Fruit fly (Drosophila melanogaster): ENCODE results near the gene CG9168.

CG9168 gene

DNA sequence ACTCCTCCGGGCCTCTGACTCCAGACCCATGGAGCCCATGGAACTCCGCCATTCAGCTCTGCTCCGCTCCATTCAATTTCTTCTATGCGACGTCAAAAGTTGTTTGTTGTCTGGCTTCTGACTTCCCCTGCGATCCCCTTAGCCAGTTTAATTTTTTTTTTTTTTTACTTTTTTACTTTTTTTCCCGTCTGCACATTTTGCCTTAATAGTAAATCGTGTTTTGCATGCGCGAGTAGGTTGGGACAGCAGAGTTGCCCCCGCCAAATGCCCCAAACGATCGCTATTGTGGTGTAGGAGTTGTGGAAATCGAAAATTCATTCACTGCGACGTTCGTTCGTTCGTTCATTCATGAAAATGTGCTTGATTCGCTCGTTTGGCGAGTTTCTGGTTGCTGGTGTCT is 30.1 kb downstream of the CG9168 start:
- 0 out of 4 replicates have a peak, but pooled peaks have one; percentile 64 for TF ChIP-seq chinmo (GFP tag; IDR thresholded peaks at IDR 0.05; ENCODE audit: partially characterized antibody)
- peak; percentile 39; the same call in 1 of the 2 replicates for TF ChIP-seq vvl (GFP tag; IDR thresholded peaks at IDR 0.05)
- TF ChIP-seq sens (GFP tag), result peak; percentile 53
- 0 out of 3 replicates have a peak, but pooled peaks have one; percentile 46 for TF ChIP-seq sr (GFP tag; IDR thresholded peaks at IDR 0.05)
- TF ChIP-seq CG10543 (GFP tag; optimal IDR thresholded peaks at IDR 0.05), result no peak
- no peak for TF ChIP-seq oc (tag; optimal IDR thresholded peaks at IDR 0.05)
- peak; percentile 19 for TF ChIP-seq kni (GFP tag; optimal IDR thresholded peaks at IDR 0.05)
- TF ChIP-seq bsh (GFP tag; optimal IDR thresholded peaks at IDR 0.05), result peak in 1 of 2 experiments; percentile 54

DNA sequence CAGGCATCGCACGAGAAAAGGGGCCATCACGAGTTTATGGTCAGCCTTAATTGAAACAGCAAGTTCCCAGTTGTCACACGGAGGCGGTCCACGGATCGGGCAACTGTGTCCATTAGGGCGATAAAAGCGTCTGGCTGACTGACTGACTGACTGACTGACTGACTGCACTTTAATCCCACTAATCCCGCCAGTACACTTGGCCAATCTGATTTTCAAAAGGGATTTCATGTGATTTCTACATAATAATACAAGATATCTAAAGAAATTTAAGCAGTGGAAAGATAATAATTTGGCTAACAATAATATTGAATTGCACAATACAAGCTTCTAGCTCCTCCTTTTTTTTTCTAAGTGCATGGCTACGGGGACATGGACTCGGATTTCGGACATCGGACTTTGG is 31.5 kb downstream of the CG9168 start:
- TF ChIP-seq gcm2 (GFP tag; optimal IDR thresholded peaks at IDR 0.05) (no peak), C15 (GFP tag; IDR thresholded peaks at IDR 0.05) (no peak), ara (GFP tag; IDR thresholded peaks at IDR 0.05) (peak; percentile 65), Hr3 (GFP tag; optimal IDR thresholded peaks at IDR 0.05) (no peak), CG4424 (GFP tag; optimal IDR thresholded peaks at IDR 0.05) (no peak), CG32532 (GFP tag; IDR thresholded peaks at IDR 0.05) (no peak), zfh1 (GFP tag; IDR thresholded peaks at IDR 0.05) (0 out of 3 replicates have a peak, but pooled peaks have one; percentile 17), CG8089 (GFP tag; optimal IDR thresholded peaks at IDR 0.05) (no peak), Xrp1 (GFP tag; IDR thresholded peaks at IDR 0.05) (peak; percentile 20; the same call in 1 of the 2 replicates), jing (GFP tag; optimal IDR thresholded peaks at IDR 0.05) (no peak), Nf-YC (tag; optimal IDR thresholded peaks at IDR 0.05) (no peak), esg (GFP tag; conservative IDR thresholded peaks at IDR 0.05) (no peak), btn (GFP tag; optimal IDR thresholded peaks at IDR 0.05) (no peak), CG1832 (GFP tag; optimal IDR thresholded peaks at IDR 0.05) (no peak), gsb-n (tag; optimal IDR thresholded peaks at IDR 0.05) (no peak), vfl (GFP tag; optimal IDR thresholded peaks at IDR 0.05) (no peak), CG9797 (GFP tag; optimal IDR thresholded peaks at IDR 0.05) (no peak), CG30020 (tag; optimal IDR thresholded peaks at IDR 0.05) (no peak), H15 (GFP tag; IDR thresholded peaks at IDR 0.05) (0 out of 3 replicates have a peak, but pooled peaks have one; percentile 11), CG6654 (GFP tag; optimal IDR thresholded peaks at IDR 0.05) (no peak), trh (GFP tag; optimal IDR thresholded peaks at IDR 0.05) (no peak), lmd (GFP tag; IDR thresholded peaks at IDR 0.05) (no peak), D19B (GFP tag; optimal IDR thresholded peaks at IDR 0.05) (no peak), Bteb2 (GFP tag; optimal IDR thresholded peaks at IDR 0.05) (no peak), CG10209 (GFP tag; optimal IDR thresholded peaks at IDR 0.05) (peak; percentile 66), CG2889 (GFP tag; IDR thresholded peaks at IDR 0.05) (no peak), CG18011 (GFP tag; optimal IDR thresholded peaks at IDR 0.05) (no peak), grau (tag; optimal IDR thresholded peaks at IDR 0.05) (no peak), CG7556 (GFP tag; optimal IDR thresholded peaks at IDR 0.05) (no peak), Trl (optimal IDR thresholded peaks at IDR 0.05) (no peak), Trl (GFP tag; optimal IDR thresholded peaks at IDR 0.05) (no peak), al (GFP tag; IDR thresholded peaks at IDR 0.05) (no peak), HLHmδ (GFP tag; optimal IDR thresholded peaks at IDR 0.05) (no peak), Bgb (GFP tag; IDR thresholded peaks at IDR 0.05; ENCODE audit: partially characterized antibody) (no peak), Atf6 (GFP tag; IDR thresholded peaks at IDR 0.05) (no peak), CG18619 (GFP tag; optimal IDR thresholded peaks at IDR 0.05) (no peak), CG4707 (GFP tag; optimal IDR thresholded peaks at IDR 0.05) (no peak), onecut (GFP tag; IDR thresholded peaks at IDR 0.05) (no peak), chn (GFP tag; optimal IDR thresholded peaks at IDR 0.05) (no peak), shn (GFP tag; optimal IDR thresholded peaks at IDR 0.05) (no peak), E2f1 (GFP tag; IDR thresholded peaks at IDR 0.05) (no peak), Deaf1 (tag; optimal IDR thresholded peaks at IDR 0.05) (no peak), Rfx (GFP tag; IDR thresholded peaks at IDR 0.05) (no peak), sens-2 (GFP tag; IDR thresholded peaks at IDR 0.05) (no peak)

Data from whole organism, embryonic.